Worm (Caenorhabditis elegans) whole organism, L1 larva: ENCODE measurements around the gene C34B4.4.

Experiments
- C34B4.2 ChIP-seq: sonication (generic microtip); optimal IDR thresholded peaks from 2 replicates; lab custom pipeline; 2017; ENCODE audit warnings: mild to moderate bottlenecking, missing genetic modification characterization, missing compliant biosample characterization
- ama-1 ChIP-seq: fragments of 150-350 bp; optimal IDR thresholded peaks from 2 replicates; lab custom pipeline; 2014
- ces-1 ChIP-seq: fragments of 150-350 bp; optimal IDR thresholded peaks from 2 replicates; lab custom pipeline; 2014; ENCODE audit warnings: missing biosample characterization, missing genetic modification reagents, missing genetic modification characterization
- dsc-1 ChIP-seq: sonication (generic microtip); optimal IDR thresholded peaks from 2 replicates; lab custom pipeline; 2016; ENCODE audit warnings: mild to moderate bottlenecking, missing genetic modification characterization, missing compliant biosample characterization
- efl-1 ChIP-seq, 4 experiments: fragments of 150-350 bp; optimal IDR thresholded peaks in 3 of 4; peaks in 1 of 4; 1 replicate in 1 of 4; 2 replicates in 3 of 4; lab custom pipeline; 2014; ENCODE audit warnings: missing biosample characterization in 2 of 4, missing genetic modification characterization in 2 of 4, missing genetic modification reagents in 2 of 4
- efl-3 ChIP-seq: fragments of 200-800 bp; sonication (Bioruptor generic); optimal IDR thresholded peaks from 2 replicates; lab custom pipeline; 2018; ENCODE audit warnings: mild to moderate bottlenecking, missing genetic modification characterization, missing compliant biosample characterization
- egl-13 ChIP-seq: sonication (generic microtip); optimal IDR thresholded peaks from 2 replicates; lab custom pipeline; 2016; ENCODE audit warnings: missing genotype, missing genetic modification reagents, missing genetic modification characterization, missing compliant biosample characterization
- egl-27 ChIP-seq, 2 experiments: fragments of 150-350 bp in 1 of 2; sonication (generic microtip); optimal IDR thresholded peaks; 3 replicates each; lab custom pipeline; 2017 to 2018; ENCODE audit warnings: missing biosample characterization in 2 of 2, missing genetic modification characterization in 2 of 2, missing genetic modification reagents in 2 of 2
- ets-5 ChIP-seq: fragments of 200-800 bp; sonication (Bioruptor generic); IDR thresholded peaks from 2 replicates; pipeline ENCODE4 v1.3.6; 2022; ENCODE audit warnings: missing genetic modification characterization, missing compliant biosample characterization
- fkh-4 ChIP-seq: sonication (generic microtip); optimal IDR thresholded peaks from 2 replicates; lab custom pipeline; 2016; ENCODE audit warnings: missing compliant biosample characterization, missing genetic modification characterization, borderline replicate concordance
- fkh-8 ChIP-seq: sonication (generic microtip); optimal IDR thresholded peaks from 2 replicates; lab custom pipeline; 2016; ENCODE audit warnings: mild to moderate bottlenecking, missing genetic modification characterization, missing compliant biosample characterization
- hlh-4 ChIP-seq: sonication (generic microtip); optimal IDR thresholded peaks from 2 replicates; lab custom pipeline; 2016; ENCODE audit warnings: mild to moderate bottlenecking, missing genetic modification characterization, missing compliant biosample characterization
- jun-1 ChIP-seq: fragments of 150-350 bp; optimal IDR thresholded peaks from 2 replicates; lab custom pipeline; 2014; ENCODE audit warnings: missing biosample characterization, missing genetic modification reagents, missing genetic modification characterization
- lin-13 ChIP-seq: fragments of 150-350 bp; optimal IDR thresholded peaks from 2 replicates; lab custom pipeline; 2014; ENCODE audit warnings: missing biosample characterization, missing genetic modification reagents, missing genetic modification characterization
- lin-15B ChIP-seq: fragments of 150-350 bp; sonication (generic microtip); optimal IDR thresholded peaks from 3 replicates; lab custom pipeline; 2014; ENCODE audit warnings: missing biosample characterization, missing genetic modification characterization
- lin-35 ChIP-seq, 2 experiments: fragments of 150-350 bp; optimal IDR thresholded peaks; 2 replicates each; lab custom pipeline; 2014; ENCODE audit warnings: missing biosample characterization in 2 of 2, missing genetic modification characterization in 2 of 2, missing genetic modification reagents in 2 of 2
- lin-39 ChIP-seq: fragments of 150-350 bp; optimal IDR thresholded peaks from 2 replicates; lab custom pipeline; 2014; ENCODE audit warnings: missing biosample characterization, missing genetic modification reagents, missing genetic modification characterization
- lir-3 ChIP-seq: sonication (generic microtip); optimal IDR thresholded peaks from 2 replicates; lab custom pipeline; 2016; ENCODE audit warnings: mild to moderate bottlenecking, missing genetic modification characterization, moderate library complexity, missing compliant biosample characterization; ENCODE audit not compliant: poor library complexity
- lsy-2 ChIP-seq, 2 experiments: fragments of 150-350 bp; optimal IDR thresholded peaks; 2 replicates each; lab custom pipeline; 2014; ENCODE audit warnings: missing biosample characterization in 2 of 2, missing genetic modification characterization in 2 of 2
- nhr-11 ChIP-seq: fragments of 150-350 bp; optimal IDR thresholded peaks from 2 replicates; lab custom pipeline; 2014; ENCODE audit warnings: missing biosample characterization, missing genetic modification characterization
- nhr-12 ChIP-seq: sonication (generic microtip); optimal IDR thresholded peaks from 2 replicates; lab custom pipeline; 2017; ENCODE audit warnings: missing biosample characterization, missing genetic modification characterization
- nhr-20 ChIP-seq: sonication (generic microtip); optimal IDR thresholded peaks from 2 replicates; lab custom pipeline; 2016; ENCODE audit warnings: mild to moderate bottlenecking, missing genetic modification characterization, missing compliant biosample characterization
- nhr-237 ChIP-seq: fragments of 150-350 bp; optimal IDR thresholded peaks from 2 replicates; lab custom pipeline; 2014; ENCODE audit warnings: missing biosample characterization, missing genetic modification characterization
- nhr-76 ChIP-seq: sonication (generic microtip); optimal IDR thresholded peaks from 2 replicates; lab custom pipeline; 2017; ENCODE audit warnings: missing biosample characterization, missing genetic modification characterization
- nhr-85 ChIP-seq: sonication (generic microtip); peaks from one replicate; lab custom pipeline; 2016; ENCODE audit warnings: missing genetic modification characterization, inconsistent platforms, missing compliant biosample characterization
- pax-3 ChIP-seq: fragments of 200-800 bp; sonication (Bioruptor generic); optimal IDR thresholded peaks from 2 replicates; lab custom pipeline; 2018; ENCODE audit warnings: mild to moderate bottlenecking, missing genetic modification characterization, moderate library complexity, missing compliant biosample characterization
- pqm-1 ChIP-seq: sonication (generic microtip); optimal IDR thresholded peaks from 3 replicates; lab custom pipeline; 2017; ENCODE audit warnings: missing biosample characterization, missing genetic modification characterization
- rnt-1 ChIP-seq: sonication (generic microtip); optimal IDR thresholded peaks from 2 replicates; lab custom pipeline; 2016; ENCODE audit warnings: mild to moderate bottlenecking, missing genetic modification characterization, moderate library complexity, missing compliant biosample characterization
- skn-1 ChIP-seq: fragments of 150-350 bp; optimal IDR thresholded peaks from 2 replicates; lab custom pipeline; 2014; ENCODE audit warnings: missing biosample characterization, missing genetic modification characterization
- snu-23 ChIP-seq: sonication (generic microtip); optimal IDR thresholded peaks from 2 replicates; lab custom pipeline; 2016; ENCODE audit warnings: missing genetic modification characterization, missing compliant biosample characterization
- sox-4 ChIP-seq: sonication (generic microtip); optimal IDR thresholded peaks from 2 replicates; lab custom pipeline; 2016; ENCODE audit warnings: missing genetic modification characterization, missing compliant biosample characterization
- sup-37 ChIP-seq: fragments of 200-800 bp; sonication (Bioruptor generic); optimal IDR thresholded peaks from 2 replicates; lab custom pipeline; 2018; ENCODE audit warnings: mild to moderate bottlenecking, missing genetic modification characterization, missing compliant biosample characterization
- swsn-7 ChIP-seq: sonication (generic microtip); optimal IDR thresholded peaks from 2 replicates; lab custom pipeline; 2016; ENCODE audit warnings: missing genetic modification characterization, missing compliant biosample characterization
- vab-15 ChIP-seq: sonication (generic microtip); optimal IDR thresholded peaks from 2 replicates; lab custom pipeline; 2017; ENCODE audit warnings: missing genotype, mild to moderate bottlenecking, missing genetic modification characterization, missing compliant biosample characterization
- ztf-4 ChIP-seq: fragments of 150-350 bp; optimal IDR thresholded peaks from 2 replicates; lab custom pipeline; 2014; ENCODE audit warnings: missing biosample characterization, missing genetic modification characterization

Gene C34B4.4

ce11 chrV:13085917-13086552, 4.2 kb upstream of the C34B4.4 start (continued):
- TF ChIP-seq pax-3 (tag; lab: Kevin White, UChicago) (peak; percentile 75), C34B4.2 (tag; lab: Kevin White, UChicago) (no peak), nhr-12 (tag; lab: Kevin White, UChicago) (no peak), fkh-8 (peak; percentile 71), rnt-1 (tag; lab: Kevin White, UChicago) (peak; percentile 88), efl-3 (GFP tag; lab: Kevin White, UChicago) (no peak), lin-13 (GFP tag; lab: Kevin White, UChicago) (peak; percentile 65), dsc-1 (tag; lab: Kevin White, UChicago) (peak; percentile 25), vab-15 (tag; lab: Kevin White, UChicago) (no peak), lsy-2 (tag; optimal IDR thresholded peaks at IDR 0.05; lab: Kevin White, UChicago) (peak; percentile 66 to 68), lin-39 (peak; percentile 29), nhr-20 (peak; percentile 90), lir-3 (tag; lab: Kevin White, UChicago) (no peak), egl-27 (tag; optimal IDR thresholded peaks at IDR 0.05; lab: Kevin White, UChicago) (peak; percentile 43 to 48), ces-1 (no peak), skn-1 (tag; lab: Kevin White, UChicago) (no peak), jun-1 (tag; lab: Kevin White, UChicago) (peak; percentile 64), nhr-237 (tag; lab: Kevin White, UChicago) (peak; percentile 21), fkh-4 (tag; lab: Kevin White, UChicago) (peak; percentile 11), nhr-85 (tag; lab: Kevin White, UChicago) (peak; percentile 85)

- TF ChIP-seq C34B4.2 (tag; lab: Kevin White, UChicago) (no peak), nhr-76 (no peak), efl-1 (optimal IDR thresholded peaks at IDR 0.05; lab: Kevin White, UChicago) (no peak), efl-1 (GFP tag; optimal IDR thresholded peaks at IDR 0.05 in 1 of 2; lab: Kevin White, UChicago) (no peak), dsc-1 (tag; lab: Kevin White, UChicago) (peak; percentile 1), sup-37 (GFP tag; lab: Kevin White, UChicago) (no peak), snu-23 (GFP tag; lab: Kevin White, UChicago) (peak; percentile 7), lin-15B (tag; lab: Kevin White, UChicago) (no peak), nhr-85 (tag; lab: Kevin White, UChicago) (peak; percentile 64)
These were observed 1.7 kb upstream of the C34B4.4 start for ce11 chrV:13088485-13088884.

- TF ChIP-seq nhr-237 (tag; lab: Kevin White, UChicago) = no peak
- no peak for TF ChIP-seq lin-35 (GFP tag; optimal IDR thresholded peaks at IDR 0.05; lab: Kevin White, UChicago)
- no peak for TF ChIP-seq skn-1 (tag; lab: Kevin White, UChicago)
- TF ChIP-seq hlh-4 (tag; lab: Kevin White, UChicago) = no peak
- no peak for TF ChIP-seq fkh-4 (tag; lab: Kevin White, UChicago)
- TF ChIP-seq nhr-85 (tag; lab: Kevin White, UChicago) = no peak
- no peak for TF ChIP-seq sox-4 (tag; lab: Kevin White, UChicago)
- TF ChIP-seq nhr-11 (tag; lab: Kevin White, UChicago) = no peak
- no peak for TF ChIP-seq swsn-7 (tag; lab: Kevin White, UChicago)
- TF ChIP-seq ets-5 (GFP tag; lab: Robert Waterston, UW) = no peak
These were observed 2.1 kb downstream of the C34B4.4 start, which contains the start of gene lurp-4 for ce11 chrV:13092349-13092748. Gene lurp-4 (plus strand): TSS chrV:13092649.

- TF ChIP-seq ztf-4 (tag; lab: Kevin White, UChicago) = no peak
- TF ChIP-seq pqm-1 (tag; lab: Kevin White, UChicago) = no peak
- no peak for TF ChIP-seq lir-3 (tag; lab: Kevin White, UChicago)
- no peak for TF ChIP-seq egl-13 (tag; lab: Kevin White, UChicago)
- no peak for TF ChIP-seq ama-1
These were observed 5.4 kb downstream of the C34B4.4 start, which contains the start of gene C34B4.5 for ce11 chrV:13095654-13096053. Gene C34B4.5 (plus strand): TSS chrV:13095954.
